Fruit fly (Drosophila melanogaster) whole organism, adult: ENCODE results near the gene CG31949.

Experiments
- CG11617 ChIP-seq: fragments of 200-800 bp; sonication (Bioruptor generic); optimal IDR thresholded peaks from 2 replicates; lab custom pipeline; 2017; ENCODE audit warnings: mild to moderate bottlenecking, missing biosample characterization, missing genetic modification reagents, missing genetic modification characterization
- CG5204 ChIP-seq: fragments of 200-800 bp; sonication (Bioruptor generic); optimal IDR thresholded peaks from 2 replicates; lab custom pipeline; 2016; ENCODE audit warnings: missing biosample characterization, missing genetic modification characterization
- Clk ChIP-seq: fragments of 200-800 bp; sonication (Bioruptor generic); optimal IDR thresholded peaks from 2 replicates; lab custom pipeline; 2017; ENCODE audit warnings: missing biosample characterization, missing genetic modification characterization
- Mnt ChIP-seq: fragments of 200-800 bp; sonication (Bioruptor generic); optimal IDR thresholded peaks from 2 replicates; lab custom pipeline; 2016; ENCODE audit warnings: missing biosample characterization, mild to moderate bottlenecking, missing genetic modification characterization
- kay ChIP-seq: fragments of 200-800 bp; sonication (Bioruptor generic); peaks from one replicate; lab custom pipeline; 2016; ENCODE audit warnings: missing biosample characterization, missing genetic modification characterization, borderline replicate concordance

DNA sequence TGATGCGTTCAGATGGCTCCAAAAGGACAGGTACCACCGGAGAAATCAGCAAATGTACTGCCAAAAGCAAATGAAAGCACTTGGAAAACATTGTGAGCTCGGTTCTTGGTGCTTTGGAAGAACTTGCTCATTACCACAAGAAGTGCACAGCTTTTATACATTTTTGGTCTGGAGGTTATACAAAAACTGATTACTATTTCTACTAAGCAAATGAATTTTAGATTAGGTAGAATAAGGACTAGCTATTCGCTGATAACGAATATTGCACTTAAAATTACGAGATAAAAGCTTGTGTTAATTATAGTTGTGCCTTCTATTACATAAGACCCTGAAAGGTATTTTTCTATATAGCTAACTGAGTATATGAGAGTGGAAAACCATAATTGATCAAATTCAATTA lies 45.0 kb upstream of the CG31949 start, which contains the start of gene Send1:
- no peak for TF ChIP-seq kay
- TF ChIP-seq Clk (GFP tag; lab: Kevin White, UChicago), result no peak
- no peak for TF ChIP-seq CG11617 (GFP tag; lab: Kevin White, UChicago)
- TF ChIP-seq CG5204, result no peak
- no peak for TF ChIP-seq Mnt (GFP tag; lab: Kevin White, UChicago)
